Fruit fly (Drosophila melanogaster): Measurements from ENCODE around the gene CG8219.

CG8219 gene

dm6 chr3L:6173826-6174255 lies 26.4 kb upstream of the CG8219 start, which contains the start of the genes fmt and CG7376 (continued):
- TF ChIP-seq pan (optimal IDR thresholded peaks at IDR 0.05) (no peak), pan (GFP tag; optimal IDR thresholded peaks at IDR 0.05 in 1 of 2, IDR thresholded peaks at IDR 0.05 in 1 of 2) (no peak), cwo (GFP tag; optimal IDR thresholded peaks at IDR 0.05) (no peak), HHEX (GFP tag; optimal IDR thresholded peaks at IDR 0.05) (no peak), CG11695 (GFP tag; IDR thresholded peaks at IDR 0.05) (no peak), Hr51 (GFP tag; optimal IDR thresholded peaks at IDR 0.05) (no peak), knrl (GFP tag; IDR thresholded peaks at IDR 0.05; ENCODE audit: partially characterized antibody) (peak; percentile 76), toy (GFP tag; IDR thresholded peaks at IDR 0.05) (no peak), CG6791 (GFP tag; IDR thresholded peaks at IDR 0.05; ENCODE audit: partially characterized antibody) (peak; percentile 80), CG11085 (GFP tag; IDR thresholded peaks at IDR 0.05) (no peak), CG15514 (GFP tag; optimal IDR thresholded peaks at IDR 0.05) (no peak), Atf-2 (GFP tag; optimal IDR thresholded peaks at IDR 0.05) (no peak), trh (GFP tag; optimal IDR thresholded peaks at IDR 0.05) (no peak), ac (GFP tag; optimal IDR thresholded peaks at IDR 0.05) (no peak), bcd (GFP tag; optimal IDR thresholded peaks at IDR 0.05) (no peak), aop (GFP tag; IDR thresholded peaks at IDR 0.05) (no peak), Tbp (GFP tag; optimal IDR thresholded peaks at IDR 0.05) (no peak), Six4 (GFP tag; optimal IDR thresholded peaks at IDR 0.05) (no peak), Eip74EF (GFP tag; optimal IDR thresholded peaks at IDR 0.05) (no peak), fd102C (GFP tag; optimal IDR thresholded peaks at IDR 0.05) (no peak), CG7786 (GFP tag; optimal IDR thresholded peaks at IDR 0.05) (no peak), Ssrp (tag; optimal IDR thresholded peaks at IDR 0.05) (peak; percentile 15), gt (GFP tag; IDR thresholded peaks at IDR 0.05) (no peak), kay (GFP tag; optimal IDR thresholded peaks at IDR 0.05) (no peak), CG4404 (GFP tag; IDR thresholded peaks at IDR 0.05) (no peak), salm (tag; optimal IDR thresholded peaks at IDR 0.05) (no peak), Oaz (GFP tag; IDR thresholded peaks at IDR 0.05) (no peak), CG12744 (GFP tag; optimal IDR thresholded peaks at IDR 0.05) (no peak), CG6654 (GFP tag; optimal IDR thresholded peaks at IDR 0.05) (no peak), Ada2b (GFP tag; IDR thresholded peaks at IDR 0.05) (no peak), CG1647 (GFP tag; optimal IDR thresholded peaks at IDR 0.05) (no peak), maf-S (GFP tag; optimal IDR thresholded peaks at IDR 0.05) (no peak), Kr (GFP tag; optimal IDR thresholded peaks at IDR 0.05) (no peak), z (GFP tag; IDR thresholded peaks at IDR 0.05) (no peak), CG12391 (tag; optimal IDR thresholded peaks at IDR 0.05) (peak; percentile 68), CG12942 (GFP tag; optimal IDR thresholded peaks at IDR 0.05) (no peak), CG14050 (GFP tag; IDR thresholded peaks at IDR 0.05) (no peak), jigr1 (GFP tag; IDR thresholded peaks at IDR 0.05) (no peak), her (GFP tag; optimal IDR thresholded peaks at IDR 0.05) (no peak), CG33557 (GFP tag; optimal IDR thresholded peaks at IDR 0.05) (no peak), bab2 (GFP tag; optimal IDR thresholded peaks at IDR 0.05) (no peak), Dip2 (GFP tag; IDR thresholded peaks at IDR 0.05) (no peak), fru (optimal IDR thresholded peaks at IDR 0.05) (no peak), CG11398 (GFP tag; optimal IDR thresholded peaks at IDR 0.05) (no peak), CG18011 (GFP tag; optimal IDR thresholded peaks at IDR 0.05) (no peak), crol (GFP tag; IDR thresholded peaks at IDR 0.05) (no peak), HLH4C (GFP tag; IDR thresholded peaks at IDR 0.05; ENCODE audit: partially characterized antibody) (peak; percentile 95), CG1602 (GFP tag; optimal IDR thresholded peaks at IDR 0.05) (peak; percentile 10), CG8388 (GFP tag; optimal IDR thresholded peaks at IDR 0.05) (no peak), sisA (GFP tag; IDR thresholded peaks at IDR 0.05) (no peak), CG3838 (GFP tag; optimal IDR thresholded peaks at IDR 0.05) (no peak), hth (optimal IDR thresholded peaks at IDR 0.05) (no peak), chm (GFP tag; IDR thresholded peaks at IDR 0.05) (no peak)
